Worm (Caenorhabditis elegans) whole organism, L3 larva: ENCODE measurements around the gene srxa-2.

Source experiments
- ZK546.5 ChIP-seq: sonication (generic microtip); optimal IDR thresholded peaks from 2 replicates; lab custom pipeline; 2017; ENCODE audit warnings: missing biosample characterization, missing genetic modification characterization
- elt-2 ChIP-seq: sonication (generic microtip); optimal IDR thresholded peaks from 2 replicates; lab custom pipeline; 2016; ENCODE audit warnings: missing genetic modification reagents, mild to moderate bottlenecking, missing genetic modification characterization, missing compliant biosample characterization
- fkh-10 ChIP-seq: sonication (generic microtip); optimal IDR thresholded peaks from 2 replicates; lab custom pipeline; 2017; ENCODE audit warnings: missing biosample characterization, missing genetic modification reagents, missing genetic modification characterization
- unc-62 ChIP-seq: fragments of 150-350 bp; sonication (generic microtip); optimal IDR thresholded peaks from 4 replicates; lab custom pipeline; 2014; ENCODE audit warnings: missing biosample characterization, missing genetic modification reagents, missing genetic modification characterization

DNA sequence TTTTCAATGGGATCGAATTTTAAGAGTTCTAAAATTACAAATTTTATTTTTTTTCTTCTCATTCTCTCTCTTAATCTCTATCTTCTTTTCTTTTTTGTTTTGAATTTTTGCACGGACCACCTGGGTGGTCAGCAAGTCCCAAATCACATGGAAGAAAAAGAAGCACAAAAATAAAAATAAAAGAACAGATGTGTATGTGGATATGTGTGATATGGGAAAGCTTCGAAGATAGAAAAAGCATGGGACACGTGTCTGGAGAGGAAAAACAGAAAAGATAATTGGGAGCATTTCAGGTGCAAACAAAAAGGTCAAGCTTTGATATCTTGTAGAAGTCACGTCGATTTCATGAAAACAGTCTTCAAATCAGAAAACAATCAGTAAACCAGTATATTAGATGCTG lies 24.0 kb downstream of the srxa-2 start, which contains the start of gene hsp-12.6:
- TF ChIP-seq elt-2 (tag; lab: Kevin White, UChicago) (no peak), unc-62 (GFP tag; lab: Kevin White, UChicago) (no peak), ZK546.5 (no peak), fkh-10 (GFP tag; lab: Kevin White, UChicago) (no peak)
